Worm (Caenorhabditis elegans) whole organism, L1 larva: Measurements from ENCODE around the gene blos-2.

ENCODE experiments used
- C34B4.2 ChIP-seq: sonication (generic microtip); optimal IDR thresholded peaks from 2 replicates; lab custom pipeline; 2017; ENCODE audit warnings: mild to moderate bottlenecking, missing genetic modification characterization, missing compliant biosample characterization
- Y116A8C.19 ChIP-seq: sonication (generic microtip); optimal IDR thresholded peaks from 2 replicates; lab custom pipeline; 2016; ENCODE audit warnings: missing compliant biosample characterization, missing genetic modification characterization, borderline replicate concordance
- aha-1 ChIP-seq: fragments of 150-350 bp; optimal IDR thresholded peaks from 2 replicates; lab custom pipeline; 2014; ENCODE audit warnings: missing biosample characterization, missing genetic modification characterization
- ama-1 ChIP-seq: fragments of 150-350 bp; optimal IDR thresholded peaks from 2 replicates; lab custom pipeline; 2014
- blmp-1 ChIP-seq: fragments of 150-350 bp; optimal IDR thresholded peaks from 2 replicates; lab custom pipeline; 2014; ENCODE audit warnings: missing biosample characterization, missing genetic modification characterization
- ceh-8 ChIP-seq: fragments of 200-800 bp; sonication (Bioruptor generic); optimal IDR thresholded peaks from 2 replicates; lab custom pipeline; 2018; ENCODE audit warnings: mild to moderate bottlenecking, missing genetic modification characterization, moderate library complexity, missing compliant biosample characterization
- ceh-82 ChIP-seq, 3 experiments: fragments of 150-350 bp in 1 of 3; sonication (generic microtip) in 2 of 3; optimal IDR thresholded peaks; 2 replicates each; lab custom pipeline; 2014 to 2017; ENCODE audit warnings: missing biosample characterization in 3 of 3, missing genetic modification characterization in 3 of 3
- ces-1 ChIP-seq: fragments of 150-350 bp; optimal IDR thresholded peaks from 2 replicates; lab custom pipeline; 2014; ENCODE audit warnings: missing biosample characterization, missing genetic modification reagents, missing genetic modification characterization
- dpl-1 ChIP-seq, 3 experiments: fragments of 150-350 bp in 2 of 3; sonication (generic microtip) in 1 of 3; optimal IDR thresholded peaks; 2 replicates each; lab custom pipeline; 2014 to 2017; ENCODE audit warnings: missing biosample characterization in 3 of 3, missing genetic modification characterization in 3 of 3, missing genetic modification reagents in 3 of 3
- dsc-1 ChIP-seq: sonication (generic microtip); optimal IDR thresholded peaks from 2 replicates; lab custom pipeline; 2016; ENCODE audit warnings: mild to moderate bottlenecking, missing genetic modification characterization, missing compliant biosample characterization
- efl-1 ChIP-seq, 4 experiments: fragments of 150-350 bp; optimal IDR thresholded peaks in 3 of 4; peaks in 1 of 4; 1 replicate in 1 of 4; 2 replicates in 3 of 4; lab custom pipeline; 2014; ENCODE audit warnings: missing biosample characterization in 2 of 4, missing genetic modification characterization in 2 of 4, missing genetic modification reagents in 2 of 4
- egl-13 ChIP-seq: sonication (generic microtip); optimal IDR thresholded peaks from 2 replicates; lab custom pipeline; 2016; ENCODE audit warnings: missing genotype, missing genetic modification reagents, missing genetic modification characterization, missing compliant biosample characterization
- elt-2 ChIP-seq: sonication (generic microtip); optimal IDR thresholded peaks from 2 replicates; lab custom pipeline; 2016; ENCODE audit warnings: missing genetic modification characterization, mild to moderate bottlenecking, inconsistent platforms, missing compliant biosample characterization, missing genetic modification reagents
- fkh-10 ChIP-seq: sonication (generic microtip); optimal IDR thresholded peaks from 2 replicates; lab custom pipeline; 2017; ENCODE audit warnings: missing biosample characterization, missing genetic modification reagents, missing genetic modification characterization
- fkh-4 ChIP-seq: sonication (generic microtip); optimal IDR thresholded peaks from 2 replicates; lab custom pipeline; 2016; ENCODE audit warnings: missing compliant biosample characterization, missing genetic modification characterization, borderline replicate concordance
- fos-1 ChIP-seq: fragments of 150-350 bp; optimal IDR thresholded peaks from 2 replicates; lab custom pipeline; 2014; ENCODE audit warnings: missing biosample characterization, missing genetic modification characterization
- grh-1 ChIP-seq: fragments of 200-800 bp; sonication (Bioruptor generic); IDR thresholded peaks from 2 replicates; pipeline ENCODE4 v1.3.6; 2022; ENCODE audit warnings: missing genetic modification reagents, missing genetic modification characterization, missing compliant biosample characterization
- hpl-2 ChIP-seq: fragments of 150-350 bp; optimal IDR thresholded peaks from 2 replicates; lab custom pipeline; 2014; ENCODE audit warnings: missing biosample characterization, missing genetic modification reagents, missing genetic modification characterization
- irx-1 ChIP-seq: sonication (generic microtip); optimal IDR thresholded peaks from 2 replicates; lab custom pipeline; 2016; ENCODE audit warnings: missing genetic modification characterization, missing compliant biosample characterization
- lin-14 ChIP-seq: fragments of 200-800 bp; sonication (Bioruptor generic); optimal IDR thresholded peaks from 2 replicates; lab custom pipeline; 2018; ENCODE audit warnings: mild to moderate bottlenecking, missing genetic modification characterization, moderate library complexity, missing compliant biosample characterization
- lin-35 ChIP-seq, 2 experiments: fragments of 150-350 bp; optimal IDR thresholded peaks; 2 replicates each; lab custom pipeline; 2014; ENCODE audit warnings: missing biosample characterization in 2 of 2, missing genetic modification characterization in 2 of 2, missing genetic modification reagents in 2 of 2
- lin-39 ChIP-seq: fragments of 150-350 bp; optimal IDR thresholded peaks from 2 replicates; lab custom pipeline; 2014; ENCODE audit warnings: missing biosample characterization, missing genetic modification reagents, missing genetic modification characterization
- lir-3 ChIP-seq: sonication (generic microtip); optimal IDR thresholded peaks from 2 replicates; lab custom pipeline; 2016; ENCODE audit warnings: mild to moderate bottlenecking, missing genetic modification characterization, moderate library complexity, missing compliant biosample characterization; ENCODE audit not compliant: poor library complexity
- mab-9 ChIP-seq: fragments of 200-800 bp; sonication (Bioruptor generic); IDR thresholded peaks from 2 replicates; pipeline ENCODE4 v1.3.6; 2022; ENCODE audit warnings: missing genetic modification reagents, missing genetic modification characterization, missing compliant biosample characterization
- mef-2 ChIP-seq: fragments of 150-350 bp; optimal IDR thresholded peaks from 2 replicates; lab custom pipeline; 2014; ENCODE audit warnings: missing biosample characterization, missing genetic modification characterization
- nhr-19 ChIP-seq: fragments of 200-800 bp; sonication (Bioruptor generic); conservative IDR thresholded peaks from 2 replicates; pipeline ENCODE4 v1.3.6; 2022; ENCODE audit warnings: missing genetic modification characterization, missing compliant biosample characterization
- nhr-47 ChIP-seq: sonication (generic microtip); optimal IDR thresholded peaks from 2 replicates; lab custom pipeline; 2016; ENCODE audit warnings: mild to moderate bottlenecking, missing genetic modification characterization, moderate library complexity, missing compliant biosample characterization
- nhr-71 ChIP-seq: sonication (generic microtip); optimal IDR thresholded peaks from 2 replicates; lab custom pipeline; 2016; ENCODE audit warnings: mild to moderate bottlenecking, missing genetic modification characterization, moderate library complexity, missing compliant biosample characterization
- nhr-76 ChIP-seq: sonication (generic microtip); optimal IDR thresholded peaks from 2 replicates; lab custom pipeline; 2017; ENCODE audit warnings: missing biosample characterization, missing genetic modification characterization
- nhr-77 ChIP-seq: fragments of 150-350 bp; optimal IDR thresholded peaks from 2 replicates; lab custom pipeline; 2014; ENCODE audit warnings: missing biosample characterization, missing genetic modification characterization
- nhr-84 ChIP-seq: sonication (generic microtip); optimal IDR thresholded peaks from 2 replicates; lab custom pipeline; 2017; ENCODE audit warnings: missing biosample characterization, missing genetic modification characterization
- pag-3 ChIP-seq: sonication (generic microtip); optimal IDR thresholded peaks from 2 replicates; lab custom pipeline; 2017; ENCODE audit warnings: missing genetic modification characterization, mild to moderate bottlenecking, missing compliant biosample characterization, antibody characterized with exemption, borderline replicate concordance; ENCODE audit not compliant: insufficient read depth
- pax-3 ChIP-seq: fragments of 200-800 bp; sonication (Bioruptor generic); optimal IDR thresholded peaks from 2 replicates; lab custom pipeline; 2018; ENCODE audit warnings: mild to moderate bottlenecking, missing genetic modification characterization, moderate library complexity, missing compliant biosample characterization
- snpc-4 ChIP-seq: fragments of 150-350 bp; optimal IDR thresholded peaks from 2 replicates; lab custom pipeline; 2014; ENCODE audit warnings: missing biosample characterization, missing genetic modification characterization
- snu-23 ChIP-seq: sonication (generic microtip); optimal IDR thresholded peaks from 2 replicates; lab custom pipeline; 2016; ENCODE audit warnings: missing genetic modification characterization, missing compliant biosample characterization
- sox-4 ChIP-seq: sonication (generic microtip); optimal IDR thresholded peaks from 2 replicates; lab custom pipeline; 2016; ENCODE audit warnings: missing genetic modification characterization, missing compliant biosample characterization
- sup-37 ChIP-seq: fragments of 200-800 bp; sonication (Bioruptor generic); optimal IDR thresholded peaks from 2 replicates; lab custom pipeline; 2018; ENCODE audit warnings: mild to moderate bottlenecking, missing genetic modification characterization, missing compliant biosample characterization
- swsn-7 ChIP-seq: sonication (generic microtip); optimal IDR thresholded peaks from 2 replicates; lab custom pipeline; 2016; ENCODE audit warnings: missing genetic modification characterization, missing compliant biosample characterization
- tbx-2 ChIP-seq: sonication (generic microtip); optimal IDR thresholded peaks from 2 replicates; lab custom pipeline; 2016; ENCODE audit warnings: missing genetic modification characterization, missing compliant biosample characterization
- unc-62 ChIP-seq: fragments of 150-350 bp; optimal IDR thresholded peaks from 2 replicates; lab custom pipeline; 2014; ENCODE audit warnings: missing biosample characterization, missing genetic modification reagents, missing genetic modification characterization
- unc-98 ChIP-seq: fragments of 200-800 bp; sonication (Bioruptor generic); IDR thresholded peaks from 2 replicates; pipeline ENCODE4 v1.3.6; 2022; ENCODE audit warnings: missing genetic modification characterization, missing compliant biosample characterization
- zag-1 ChIP-seq: fragments of 150-350 bp; optimal IDR thresholded peaks from 2 replicates; lab custom pipeline; 2014; ENCODE audit warnings: missing biosample characterization, missing genetic modification characterization
- ztf-11 ChIP-seq, 2 experiments: sonication (generic microtip); optimal IDR thresholded peaks; 2 replicates each; lab custom pipeline; 2016 to 2017; ENCODE audit warnings: missing genetic modification characterization in 2 of 2, missing biosample characterization in 1 of 2, missing compliant biosample characterization in 1 of 2

Gene blos-2

DNA sequence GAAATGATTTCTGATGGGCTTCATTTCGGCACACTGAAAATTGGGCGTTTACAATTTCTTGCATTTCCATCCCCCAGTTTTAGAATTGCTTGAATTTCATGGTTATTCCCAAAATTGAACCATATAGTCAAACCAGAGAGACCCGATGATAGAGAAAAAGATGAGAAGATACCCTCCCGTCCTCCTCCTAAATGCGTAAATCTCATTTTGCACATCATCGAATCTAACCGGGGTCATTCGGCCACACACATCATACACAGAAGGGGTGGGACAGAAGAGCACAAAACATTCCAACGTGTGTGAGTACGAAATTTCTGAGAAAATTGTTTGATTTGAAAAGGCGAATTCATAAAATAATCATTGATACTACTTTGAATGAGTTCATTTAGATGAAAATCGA is 29.6 kb downstream of the blos-2 start:
- TF ChIP-seq aha-1 (tag; lab: Kevin White, UChicago): no peak
- peak; percentile 22 for TF ChIP-seq fkh-10 (GFP tag; lab: Kevin White, UChicago)
- no peak for TF ChIP-seq efl-1 (optimal IDR thresholded peaks at IDR 0.05; lab: Kevin White, UChicago)
- peak in 1 of 2 experiments; percentile 72 for TF ChIP-seq efl-1 (GFP tag; optimal IDR thresholded peaks at IDR 0.05 in 1 of 2; lab: Kevin White, UChicago)
- no peak for TF ChIP-seq fos-1 (tag; lab: Kevin White, UChicago)
- TF ChIP-seq, all 84 proteins: peak for 2

DNA sequence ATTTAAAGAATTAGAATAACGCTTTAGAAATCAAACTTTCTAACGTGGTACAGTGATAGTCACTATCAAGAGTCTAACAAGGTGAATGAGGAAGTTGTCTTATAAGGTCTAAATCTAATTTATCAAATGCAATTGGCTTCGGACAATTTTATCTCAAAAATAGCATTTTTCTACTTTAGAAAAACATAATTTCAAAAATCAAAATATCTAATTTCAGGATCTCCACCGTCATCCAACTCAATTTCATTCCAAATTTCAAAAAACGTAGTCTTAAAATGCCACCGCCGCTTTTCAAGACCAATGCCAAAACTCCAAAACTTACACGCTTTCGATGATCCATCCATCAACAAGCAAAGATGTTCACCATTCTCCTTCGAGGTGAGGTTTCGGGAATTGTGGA is 31.0 kb downstream of the blos-2 start, which contains the start of gene Y73B6BL.270:
Gene Y73B6BL.270, plus strand, starts transcription at position 301 of the 400 bp plus-strand sequence.
- TF ChIP-seq ceh-82 (tag; optimal IDR thresholded peaks at IDR 0.05; lab: Kevin White, UChicago) (no peak), zag-1 (tag; lab: Kevin White, UChicago) (no peak), blmp-1 (tag; lab: Kevin White, UChicago) (no peak), hpl-2 (GFP tag; lab: Kevin White, UChicago) (no peak), ztf-11 (tag; optimal IDR thresholded peaks at IDR 0.05; lab: Kevin White, UChicago) (no peak), mab-9 (no peak), nhr-76 (no peak), swsn-7 (tag; lab: Kevin White, UChicago) (no peak), snu-23 (no peak), nhr-47 (no peak), ceh-8 (no peak), nhr-77 (tag; lab: Kevin White, UChicago) (no peak), elt-2 (tag; lab: Kevin White, UChicago) (no peak), efl-1 (optimal IDR thresholded peaks at IDR 0.05; lab: Kevin White, UChicago) (no peak), efl-1 (GFP tag; optimal IDR thresholded peaks at IDR 0.05 in 1 of 2; lab: Kevin White, UChicago) (no peak)

DNA sequence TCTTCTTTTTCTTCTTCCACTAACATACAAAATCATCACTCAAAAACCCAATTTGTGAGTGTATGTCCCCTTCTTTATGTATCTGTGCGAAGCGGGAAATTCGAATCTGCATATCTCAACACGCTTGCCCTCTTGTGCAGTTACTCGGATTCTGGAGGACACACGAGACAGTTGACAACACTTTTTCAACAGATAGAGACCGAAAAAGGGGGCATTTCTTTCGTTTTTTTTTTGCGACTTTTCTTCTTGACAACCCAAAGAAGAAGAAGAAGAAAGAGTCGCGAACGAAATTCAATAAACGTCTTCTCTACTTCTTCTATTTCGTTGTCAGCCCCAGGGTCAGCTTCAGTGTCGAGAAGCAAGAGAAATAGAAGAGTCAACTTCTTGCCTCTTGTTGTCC is 32.0 kb downstream of the blos-2 start:
- TF ChIP-seq ces-1 (GFP tag; lab: Kevin White, UChicago) (peak; percentile 31), zag-1 (tag; lab: Kevin White, UChicago) (no peak), nhr-71 (tag; lab: Kevin White, UChicago) (peak; percentile 21), grh-1 (no peak), swsn-7 (tag; lab: Kevin White, UChicago) (no peak), nhr-84 (no peak), lin-39 (tag; lab: Kevin White, UChicago) (no peak), pax-3 (tag; lab: Kevin White, UChicago) (no peak), fkh-10 (GFP tag; lab: Kevin White, UChicago) (peak; percentile 67), lir-3 (tag; lab: Kevin White, UChicago) (no peak), efl-1 (optimal IDR thresholded peaks at IDR 0.05; lab: Kevin White, UChicago) (no peak), efl-1 (GFP tag; optimal IDR thresholded peaks at IDR 0.05 in 1 of 2; lab: Kevin White, UChicago) (peak in 1 of 2 experiments; percentile 39), unc-98 (GFP tag; lab: Robert Waterston, UW) (no peak), sox-4 (tag; lab: Kevin White, UChicago) (no peak), C34B4.2 (no peak), lin-14 (GFP tag; lab: Kevin White, UChicago) (peak; percentile 62), Y116A8C.19 (tag; lab: Kevin White, UChicago) (no peak), snpc-4 (tag; lab: Kevin White, UChicago) (no peak)

- TF ChIP-seq nhr-19 (GFP tag; lab: Robert Waterston, UW) (peak; percentile 29; the same call in 1 of the 2 replicates), hpl-2 (GFP tag; lab: Kevin White, UChicago) (no peak), elt-2 (tag; lab: Kevin White, UChicago) (peak; percentile 28), ama-1 (no peak), nhr-71 (tag; lab: Kevin White, UChicago) (peak; percentile 58), irx-1 (tag; lab: Kevin White, UChicago) (peak; percentile 59), ceh-8 (no peak), efl-1 (optimal IDR thresholded peaks at IDR 0.05; lab: Kevin White, UChicago) (peak; percentile 90 to 92), efl-1 (GFP tag; optimal IDR thresholded peaks at IDR 0.05 in 1 of 2; lab: Kevin White, UChicago) (peak; percentile 89 to 99), pag-3 (tag; lab: Kevin White, UChicago) (no peak), ceh-82 (tag; optimal IDR thresholded peaks at IDR 0.05; lab: Kevin White, UChicago) (no peak), tbx-2 (tag; lab: Kevin White, UChicago) (peak; percentile 7), lir-3 (tag; lab: Kevin White, UChicago) (peak; percentile 57), dpl-1 (GFP tag; optimal IDR thresholded peaks at IDR 0.05; lab: Kevin White, UChicago) (peak; percentile 78 to 87 (median 85)), dsc-1 (tag; lab: Kevin White, UChicago) (peak; percentile 36), unc-62 (GFP tag; lab: Kevin White, UChicago) (no peak), egl-13 (tag; lab: Kevin White, UChicago) (peak; percentile 32), sup-37 (GFP tag; lab: Kevin White, UChicago) (no peak), mef-2 (tag; lab: Kevin White, UChicago) (no peak), snu-23 (peak; percentile 37), sox-4 (tag; lab: Kevin White, UChicago) (peak; percentile 5), nhr-47 (peak; percentile 56), ztf-11 (tag; optimal IDR thresholded peaks at IDR 0.05; lab: Kevin White, UChicago) (peak in 1 of 2 experiments; percentile 8), fkh-4 (tag; lab: Kevin White, UChicago) (peak; percentile 7), lin-35 (GFP tag; optimal IDR thresholded peaks at IDR 0.05; lab: Kevin White, UChicago) (peak; percentile 75 to 91), pax-3 (tag; lab: Kevin White, UChicago) (no peak)
These were observed 35.5 kb downstream of the blos-2 start for ce11 chrIV:6369489-6369888.
